Worm (Caenorhabditis elegans) whole organism, L1 larva: ENCODE results near the gene K02E7.4.
A peak's percentile ranks its signal among the peaks of the same experiment; 100 is the strongest.

Experiments used
- C16A3.4 ChIP-seq: fragments of 150-350 bp; optimal IDR thresholded peaks from 2 replicates; lab custom pipeline; 2014; ENCODE audit warnings: missing biosample characterization, missing genetic modification characterization
- C34B4.2 ChIP-seq: sonication (generic microtip); optimal IDR thresholded peaks from 2 replicates; lab custom pipeline; 2017; ENCODE audit warnings: mild to moderate bottlenecking, missing genetic modification characterization, missing compliant biosample characterization
- F16B12.6 ChIP-seq: fragments of 150-350 bp; optimal IDR thresholded peaks from 2 replicates; lab custom pipeline; 2014; ENCODE audit warnings: missing biosample characterization, missing genetic modification characterization
- alr-1 ChIP-seq: fragments of 200-800 bp; sonication (Bioruptor generic); optimal IDR thresholded peaks from 2 replicates; lab custom pipeline; 2018; ENCODE audit warnings: borderline replicate concordance, mild to moderate bottlenecking, missing genetic modification characterization, missing compliant biosample characterization
- ama-1 ChIP-seq: fragments of 150-350 bp; optimal IDR thresholded peaks from 2 replicates; lab custom pipeline; 2014
- blmp-1 ChIP-seq: fragments of 150-350 bp; optimal IDR thresholded peaks from 2 replicates; lab custom pipeline; 2014; ENCODE audit warnings: missing biosample characterization, missing genetic modification characterization
- ceh-63 ChIP-seq: fragments of 200-800 bp; sonication (Bioruptor generic); optimal IDR thresholded peaks from 2 replicates; lab custom pipeline; 2018; ENCODE audit warnings: mild to moderate bottlenecking, missing genetic modification characterization, missing compliant biosample characterization
- ceh-8 ChIP-seq: fragments of 200-800 bp; sonication (Bioruptor generic); optimal IDR thresholded peaks from 2 replicates; lab custom pipeline; 2018; ENCODE audit warnings: mild to moderate bottlenecking, missing genetic modification characterization, moderate library complexity, missing compliant biosample characterization
- ces-1 ChIP-seq: fragments of 150-350 bp; optimal IDR thresholded peaks from 2 replicates; lab custom pipeline; 2014; ENCODE audit warnings: missing biosample characterization, missing genetic modification reagents, missing genetic modification characterization
- dpl-1 ChIP-seq, 3 experiments: fragments of 150-350 bp in 2 of 3; sonication (generic microtip) in 1 of 3; optimal IDR thresholded peaks; 2 replicates each; lab custom pipeline; 2014 to 2017; ENCODE audit warnings: missing biosample characterization in 3 of 3, missing genetic modification characterization in 3 of 3, missing genetic modification reagents in 3 of 3
- dsc-1 ChIP-seq: sonication (generic microtip); optimal IDR thresholded peaks from 2 replicates; lab custom pipeline; 2016; ENCODE audit warnings: mild to moderate bottlenecking, missing genetic modification characterization, missing compliant biosample characterization
- efl-1 ChIP-seq, 4 experiments: fragments of 150-350 bp; optimal IDR thresholded peaks in 3 of 4; peaks in 1 of 4; 1 replicate in 1 of 4; 2 replicates in 3 of 4; lab custom pipeline; 2014; ENCODE audit warnings: missing biosample characterization in 2 of 4, missing genetic modification characterization in 2 of 4, missing genetic modification reagents in 2 of 4
- efl-3 ChIP-seq: fragments of 200-800 bp; sonication (Bioruptor generic); optimal IDR thresholded peaks from 2 replicates; lab custom pipeline; 2018; ENCODE audit warnings: mild to moderate bottlenecking, missing genetic modification characterization, missing compliant biosample characterization
- egl-13 ChIP-seq: sonication (generic microtip); optimal IDR thresholded peaks from 2 replicates; lab custom pipeline; 2016; ENCODE audit warnings: missing genotype, missing genetic modification reagents, missing genetic modification characterization, missing compliant biosample characterization
- egl-27 ChIP-seq, 2 experiments: fragments of 150-350 bp in 1 of 2; sonication (generic microtip); optimal IDR thresholded peaks; 3 replicates each; lab custom pipeline; 2017 to 2018; ENCODE audit warnings: missing biosample characterization in 2 of 2, missing genetic modification characterization in 2 of 2, missing genetic modification reagents in 2 of 2
- fkh-10 ChIP-seq: sonication (generic microtip); optimal IDR thresholded peaks from 2 replicates; lab custom pipeline; 2017; ENCODE audit warnings: missing biosample characterization, missing genetic modification reagents, missing genetic modification characterization
- fkh-4 ChIP-seq: sonication (generic microtip); optimal IDR thresholded peaks from 2 replicates; lab custom pipeline; 2016; ENCODE audit warnings: missing compliant biosample characterization, missing genetic modification characterization, borderline replicate concordance
- hlh-4 ChIP-seq: sonication (generic microtip); optimal IDR thresholded peaks from 2 replicates; lab custom pipeline; 2016; ENCODE audit warnings: mild to moderate bottlenecking, missing genetic modification characterization, missing compliant biosample characterization
- irx-1 ChIP-seq: sonication (generic microtip); optimal IDR thresholded peaks from 2 replicates; lab custom pipeline; 2016; ENCODE audit warnings: missing genetic modification characterization, missing compliant biosample characterization
- isw-1 ChIP-seq: fragments of 200-800 bp; sonication (Bioruptor generic); IDR thresholded peaks from 2 replicates; pipeline ENCODE4 v1.3.6; 2022; ENCODE audit warnings: missing genetic modification characterization, missing compliant biosample characterization
- lin-14 ChIP-seq: fragments of 200-800 bp; sonication (Bioruptor generic); optimal IDR thresholded peaks from 2 replicates; lab custom pipeline; 2018; ENCODE audit warnings: mild to moderate bottlenecking, missing genetic modification characterization, moderate library complexity, missing compliant biosample characterization
- lin-15B ChIP-seq: fragments of 150-350 bp; sonication (generic microtip); optimal IDR thresholded peaks from 3 replicates; lab custom pipeline; 2014; ENCODE audit warnings: missing biosample characterization, missing genetic modification characterization
- lin-35 ChIP-seq, 2 experiments: fragments of 150-350 bp; optimal IDR thresholded peaks; 2 replicates each; lab custom pipeline; 2014; ENCODE audit warnings: missing biosample characterization in 2 of 2, missing genetic modification characterization in 2 of 2, missing genetic modification reagents in 2 of 2
- lsy-2 ChIP-seq, 2 experiments: fragments of 150-350 bp; optimal IDR thresholded peaks; 2 replicates each; lab custom pipeline; 2014; ENCODE audit warnings: missing biosample characterization in 2 of 2, missing genetic modification characterization in 2 of 2
- mab-9 ChIP-seq: fragments of 200-800 bp; sonication (Bioruptor generic); IDR thresholded peaks from 2 replicates; pipeline ENCODE4 v1.3.6; 2022; ENCODE audit warnings: missing genetic modification reagents, missing genetic modification characterization, missing compliant biosample characterization
- mdl-1 ChIP-seq, 2 experiments: fragments of 150-350 bp; optimal IDR thresholded peaks; 2 replicates each; lab custom pipeline; 2014 to 2017; ENCODE audit warnings: missing biosample characterization in 2 of 2, missing genetic modification characterization in 2 of 2, inconsistent platforms in 1 of 2
- mef-2 ChIP-seq: fragments of 150-350 bp; optimal IDR thresholded peaks from 2 replicates; lab custom pipeline; 2014; ENCODE audit warnings: missing biosample characterization, missing genetic modification characterization
- mep-1 ChIP-seq: fragments of 150-350 bp; optimal IDR thresholded peaks from 2 replicates; lab custom pipeline; 2014; ENCODE audit warnings: missing biosample characterization, missing genetic modification characterization
- nhr-11 ChIP-seq: fragments of 150-350 bp; optimal IDR thresholded peaks from 2 replicates; lab custom pipeline; 2014; ENCODE audit warnings: missing biosample characterization, missing genetic modification characterization
- nhr-19 ChIP-seq: fragments of 200-800 bp; sonication (Bioruptor generic); conservative IDR thresholded peaks from 2 replicates; pipeline ENCODE4 v1.3.6; 2022; ENCODE audit warnings: missing genetic modification characterization, missing compliant biosample characterization
- nhr-20 ChIP-seq: sonication (generic microtip); optimal IDR thresholded peaks from 2 replicates; lab custom pipeline; 2016; ENCODE audit warnings: mild to moderate bottlenecking, missing genetic modification characterization, missing compliant biosample characterization
- nhr-237 ChIP-seq: fragments of 150-350 bp; optimal IDR thresholded peaks from 2 replicates; lab custom pipeline; 2014; ENCODE audit warnings: missing biosample characterization, missing genetic modification characterization
- nhr-76 ChIP-seq: sonication (generic microtip); optimal IDR thresholded peaks from 2 replicates; lab custom pipeline; 2017; ENCODE audit warnings: missing biosample characterization, missing genetic modification characterization
- nhr-84 ChIP-seq: sonication (generic microtip); optimal IDR thresholded peaks from 2 replicates; lab custom pipeline; 2017; ENCODE audit warnings: missing biosample characterization, missing genetic modification characterization
- nhr-85 ChIP-seq: sonication (generic microtip); peaks from one replicate; lab custom pipeline; 2016; ENCODE audit warnings: missing genetic modification characterization, inconsistent platforms, missing compliant biosample characterization
- rnt-1 ChIP-seq: sonication (generic microtip); optimal IDR thresholded peaks from 2 replicates; lab custom pipeline; 2016; ENCODE audit warnings: mild to moderate bottlenecking, missing genetic modification characterization, moderate library complexity, missing compliant biosample characterization
- snpc-4 ChIP-seq: fragments of 150-350 bp; optimal IDR thresholded peaks from 2 replicates; lab custom pipeline; 2014; ENCODE audit warnings: missing biosample characterization, missing genetic modification characterization
- snu-23 ChIP-seq: sonication (generic microtip); optimal IDR thresholded peaks from 2 replicates; lab custom pipeline; 2016; ENCODE audit warnings: missing genetic modification characterization, missing compliant biosample characterization
- sptf-1 ChIP-seq: fragments of 150-350 bp; optimal IDR thresholded peaks from 2 replicates; lab custom pipeline; 2014; ENCODE audit warnings: missing biosample characterization, missing genetic modification characterization
- sup-37 ChIP-seq: fragments of 200-800 bp; sonication (Bioruptor generic); optimal IDR thresholded peaks from 2 replicates; lab custom pipeline; 2018; ENCODE audit warnings: mild to moderate bottlenecking, missing genetic modification characterization, missing compliant biosample characterization
- swsn-7 ChIP-seq: sonication (generic microtip); optimal IDR thresholded peaks from 2 replicates; lab custom pipeline; 2016; ENCODE audit warnings: missing genetic modification characterization, missing compliant biosample characterization
- tbx-2 ChIP-seq: sonication (generic microtip); optimal IDR thresholded peaks from 2 replicates; lab custom pipeline; 2016; ENCODE audit warnings: missing genetic modification characterization, missing compliant biosample characterization
- tlp-1 ChIP-seq: fragments of 150-350 bp; optimal IDR thresholded peaks from 2 replicates; lab custom pipeline; 2014; ENCODE audit warnings: missing biosample characterization, missing genetic modification characterization
- unc-130 ChIP-seq: fragments of 150-350 bp; optimal IDR thresholded peaks from 2 replicates; lab custom pipeline; 2017; ENCODE audit warnings: missing biosample characterization, missing genetic modification characterization, inconsistent platforms
- unc-62 ChIP-seq: fragments of 150-350 bp; optimal IDR thresholded peaks from 2 replicates; lab custom pipeline; 2014; ENCODE audit warnings: missing biosample characterization, missing genetic modification reagents, missing genetic modification characterization
- unc-86 ChIP-seq: sonication (generic microtip); optimal IDR thresholded peaks from 2 replicates; lab custom pipeline; 2016; ENCODE audit warnings: missing genetic modification characterization, missing compliant biosample characterization
- unc-98 ChIP-seq: fragments of 200-800 bp; sonication (Bioruptor generic); IDR thresholded peaks from 2 replicates; pipeline ENCODE4 v1.3.6; 2022; ENCODE audit warnings: missing genetic modification characterization, missing compliant biosample characterization
- xbp-1 ChIP-seq: sonication (generic microtip); optimal IDR thresholded peaks from 2 replicates; lab custom pipeline; 2016; ENCODE audit warnings: missing genetic modification characterization, missing compliant biosample characterization
- zip-4 ChIP-seq: fragments of 200-800 bp; sonication (Bioruptor generic); optimal IDR thresholded peaks from 2 replicates; lab custom pipeline; 2018; ENCODE audit warnings: mild to moderate bottlenecking, missing genetic modification characterization, moderate library complexity, missing compliant biosample characterization
- ztf-11 ChIP-seq, 2 experiments: sonication (generic microtip); optimal IDR thresholded peaks; 2 replicates each; lab custom pipeline; 2016 to 2017; ENCODE audit warnings: missing genetic modification characterization in 2 of 2, missing biosample characterization in 1 of 2, missing compliant biosample characterization in 1 of 2

K02E7.4 gene

ce11 chrII:1082859-1083258 lies 10.7 kb downstream of the K02E7.4 start, which contains the start of gene K02E7.1:
K02E7.1 (plus strand) TSS chrII:1083159.
- no peak for TF ChIP-seq snpc-4 (tag; lab: Kevin White, UChicago)
- TF ChIP-seq unc-130 (tag; lab: Kevin White, UChicago), result no peak
- no peak for TF ChIP-seq C34B4.2 (tag; lab: Kevin White, UChicago)
- TF ChIP-seq tbx-2 (tag; lab: Kevin White, UChicago), result no peak
- no peak for TF ChIP-seq unc-62
- TF ChIP-seq zip-4 (GFP tag; lab: Kevin White, UChicago), result no peak
- no peak for TF ChIP-seq nhr-20 (tag; lab: Kevin White, UChicago)
- TF ChIP-seq sptf-1 (tag; lab: Kevin White, UChicago), result no peak
- TF ChIP-seq, all 84 proteins: peak for 0

DNA sequence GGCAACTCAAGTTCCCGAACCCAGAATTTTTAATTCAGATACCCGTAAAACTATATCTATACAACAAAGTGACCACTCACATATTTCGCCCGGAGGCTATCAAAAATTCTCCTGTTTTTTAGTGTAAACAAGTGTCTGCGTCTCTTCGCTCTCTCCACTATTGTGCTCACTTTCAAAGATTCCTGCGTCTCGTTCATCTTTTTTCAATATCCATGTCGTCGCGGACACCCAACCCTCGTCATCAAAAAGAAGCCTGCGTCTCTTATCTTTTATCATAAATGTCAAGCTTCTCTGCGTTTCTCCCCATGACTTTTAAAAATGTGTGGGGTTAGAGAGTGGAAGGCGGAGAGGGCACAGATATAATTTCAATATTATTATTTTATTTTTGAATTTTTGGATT lies 12.7 kb downstream of the K02E7.4 start:
- peak; percentile 51 for TF ChIP-seq tbx-2 (tag; lab: Kevin White, UChicago)
- TF ChIP-seq mdl-1 (tag; optimal IDR thresholded peaks at IDR 0.05; lab: Kevin White, UChicago), result peak in 1 of 2 experiments; percentile 43
- TF ChIP-seq nhr-85 (tag; lab: Kevin White, UChicago), result no peak
- TF ChIP-seq swsn-7 (tag; lab: Kevin White, UChicago), result peak; percentile 62
- no peak for TF ChIP-seq hlh-4 (tag; lab: Kevin White, UChicago)
- no peak for TF ChIP-seq ama-1 (lab: Kevin White, UChicago)
- no peak for TF ChIP-seq ztf-11 (tag; optimal IDR thresholded peaks at IDR 0.05; lab: Kevin White, UChicago)
- TF ChIP-seq efl-3 (GFP tag; lab: Kevin White, UChicago), result no peak
- no peak for TF ChIP-seq lin-15B (tag; lab: Kevin White, UChicago)
- peak; percentile 8 for TF ChIP-seq snpc-4 (tag; lab: Kevin White, UChicago)
- TF ChIP-seq lsy-2 (tag; optimal IDR thresholded peaks at IDR 0.05; lab: Kevin White, UChicago), result peak; percentile 68 to 73
- peak; percentile 60 for TF ChIP-seq nhr-19 (GFP tag; lab: Robert Waterston, UW)
- TF ChIP-seq nhr-76 (tag; lab: Kevin White, UChicago), result no peak
- TF ChIP-seq dpl-1 (GFP tag; optimal IDR thresholded peaks at IDR 0.05; lab: Kevin White, UChicago), result peak in 1 of 3 experiments; percentile 35
- no peak for TF ChIP-seq ces-1 (GFP tag; lab: Kevin White, UChicago)
- peak; percentile 22 for TF ChIP-seq unc-86 (tag; lab: Kevin White, UChicago)
- TF ChIP-seq nhr-84 (tag; lab: Kevin White, UChicago), result no peak
- TF ChIP-seq sptf-1 (tag; lab: Kevin White, UChicago), result no peak
- TF ChIP-seq fkh-4 (tag; lab: Kevin White, UChicago), result peak; percentile 30
- TF ChIP-seq rnt-1, result peak; percentile 77
- TF ChIP-seq unc-62, result no peak
- peak; percentile 61 for TF ChIP-seq mef-2
- peak in 1 of 2 experiments; percentile 16 for TF ChIP-seq egl-27 (tag; optimal IDR thresholded peaks at IDR 0.05; lab: Kevin White, UChicago)
- TF ChIP-seq mep-1 (tag; lab: Kevin White, UChicago), result peak; percentile 59
- TF ChIP-seq snu-23 (GFP tag; lab: Kevin White, UChicago), result peak; percentile 69
- TF ChIP-seq tlp-1, result no peak
- peak; percentile 76 for TF ChIP-seq dsc-1 (tag; lab: Kevin White, UChicago)
- peak; percentile 52 for TF ChIP-seq irx-1 (tag; lab: Kevin White, UChicago)
- peak in 1 of 2 experiments; percentile 44 for TF ChIP-seq lin-35 (GFP tag; optimal IDR thresholded peaks at IDR 0.05; lab: Kevin White, UChicago)
- peak; percentile 23 for TF ChIP-seq blmp-1 (tag; lab: Kevin White, UChicago)
- TF ChIP-seq alr-1 (tag; lab: Kevin White, UChicago), result no peak
- peak; percentile 16 for TF ChIP-seq egl-13
- TF ChIP-seq efl-1 (optimal IDR thresholded peaks at IDR 0.05; lab: Kevin White, UChicago), result peak; percentile 63 to 65
- TF ChIP-seq efl-1 (GFP tag; optimal IDR thresholded peaks at IDR 0.05 in 1 of 2; lab: Kevin White, UChicago), result peak in 1 of 2 experiments; percentile 36
- TF ChIP-seq isw-1 (GFP tag; lab: Robert Waterston, UW), result no peak
- peak; percentile 61 for TF ChIP-seq nhr-11 (tag; lab: Kevin White, UChicago)
- peak; percentile 47 for TF ChIP-seq xbp-1 (tag; lab: Kevin White, UChicago)
- no peak for TF ChIP-seq mab-9 (GFP tag; lab: Robert Waterston, UW)
- no peak for TF ChIP-seq ceh-8 (GFP tag; lab: Kevin White, UChicago)
- no peak for TF ChIP-seq ceh-63
- no peak for TF ChIP-seq unc-98 (GFP tag; lab: Robert Waterston, UW)
- no peak for TF ChIP-seq C16A3.4
- no peak for TF ChIP-seq fkh-10 (GFP tag; lab: Kevin White, UChicago)
- no peak for TF ChIP-seq sup-37 (GFP tag; lab: Kevin White, UChicago)
- TF ChIP-seq unc-130 (tag; lab: Kevin White, UChicago), result peak; percentile 8
- TF ChIP-seq lin-14 (GFP tag; lab: Kevin White, UChicago), result peak; percentile 91
- TF ChIP-seq nhr-237 (tag; lab: Kevin White, UChicago), result no peak
- no peak for TF ChIP-seq F16B12.6 (tag; lab: Kevin White, UChicago)
- no peak for TF ChIP-seq zip-4 (GFP tag; lab: Kevin White, UChicago)
